Fruit fly (Drosophila melanogaster) whole organism, adult: ENCODE measurements around the gene Clic.
A peak's percentile ranks its signal among the peaks of the same experiment; 100 is the strongest.

Experiments
- CG1620 ChIP-seq: fragments of 200-800 bp; sonication (Bioruptor generic); optimal IDR thresholded peaks from 2 replicates; lab custom pipeline; 2016; ENCODE audit warnings: missing biosample characterization, missing genetic modification characterization
- Hr96 ChIP-seq: fragments of 200-800 bp; sonication (Bioruptor generic); optimal IDR thresholded peaks from 2 replicates; lab custom pipeline; 2016; ENCODE audit warnings: missing biosample characterization, missing genetic modification characterization
- kay ChIP-seq: fragments of 200-800 bp; sonication (Bioruptor generic); peaks from one replicate; lab custom pipeline; 2016; ENCODE audit warnings: missing biosample characterization, missing genetic modification characterization, borderline replicate concordance
- pad ChIP-seq: fragments of 200-800 bp; sonication (Bioruptor generic); optimal IDR thresholded peaks from 3 replicates; lab custom pipeline; 2017; ENCODE audit warnings: missing biosample characterization, missing genetic modification characterization, mild to moderate bottlenecking, moderate library complexity, missing genetic modification reagents
- toe ChIP-seq: fragments of 200-800 bp; sonication (Bioruptor generic); optimal IDR thresholded peaks from 2 replicates; lab custom pipeline; 2016; ENCODE audit warnings: missing biosample characterization, missing genetic modification characterization

dm6 chrX:13838892-13839291 lies 16.8 kb upstream of the Clic start:
- TF ChIP-seq toe, result peak; percentile 66
- TF ChIP-seq pad (GFP tag; lab: Kevin White, UChicago), result peak; percentile 55
- no peak for TF ChIP-seq kay (GFP tag; lab: Kevin White, UChicago)
- TF ChIP-seq CG1620 (GFP tag; lab: Kevin White, UChicago), result peak; percentile 65
- no peak for TF ChIP-seq Hr96 (GFP tag; lab: Kevin White, UChicago)
